Fruit fly (Drosophila melanogaster) whole organism, embryonic: Measurements from ENCODE around the gene Creld.

Experiments
- ATbp ChIP-seq: fragments of 200-800 bp; sonication (Bioruptor generic); optimal IDR thresholded peaks from 2 replicates; lab custom pipeline; 2017; ENCODE audit warnings: missing biosample characterization, mild to moderate bottlenecking, missing genetic modification characterization, missing genetic modification reagents
- Bgb ChIP-seq: fragments of 200-800 bp; sonication (Bioruptor generic); IDR thresholded peaks from 2 replicates; pipeline ENCODE4 v1.3.6; 2022; ENCODE audit warnings: missing biosample characterization, missing genetic modification characterization; ENCODE audit not compliant: partially characterized antibody
- BtbVII ChIP-seq: fragments of 200-800 bp; sonication (Bioruptor generic); optimal IDR thresholded peaks from 3 replicates; lab custom pipeline; 2017; ENCODE audit warnings: missing biosample characterization, mild to moderate bottlenecking, missing genetic modification characterization
- CG10274 ChIP-seq: fragments of 200-800 bp; sonication (Bioruptor generic); optimal IDR thresholded peaks from 3 replicates; lab custom pipeline; 2017; ENCODE audit warnings: missing biosample characterization, mild to moderate bottlenecking, missing genetic modification characterization
- CG10321 ChIP-seq: fragments of 200-800 bp; sonication (Bioruptor generic); IDR thresholded peaks from 2 replicates; pipeline ENCODE4 v1.3.6; 2022; ENCODE audit warnings: missing biosample characterization, missing genetic modification characterization
- CG10543 ChIP-seq: fragments of 200-800 bp; sonication (Bioruptor generic); optimal IDR thresholded peaks from 3 replicates; lab custom pipeline; 2017; ENCODE audit warnings: missing biosample characterization, mild to moderate bottlenecking, missing genetic modification characterization, moderate library complexity
- CG10654 ChIP-seq: fragments of 200-800 bp; sonication (Bioruptor generic); optimal IDR thresholded peaks from 2 replicates; lab custom pipeline; 2016; ENCODE audit warnings: missing biosample characterization, missing genetic modification characterization
- CG10979 ChIP-seq: fragments of 200-800 bp; sonication (Bioruptor generic); optimal IDR thresholded peaks from 2 replicates; lab custom pipeline; 2018; ENCODE audit warnings: missing biosample characterization, mild to moderate bottlenecking, missing genetic modification characterization, moderate library complexity
- CG11504 ChIP-seq: fragments of 200-800 bp; sonication (Bioruptor generic); optimal IDR thresholded peaks from 3 replicates; lab custom pipeline; 2019; ENCODE audit warnings: missing biosample characterization, mild to moderate bottlenecking, missing genetic modification characterization, moderate library complexity
- CG11696 ChIP-seq: fragments of 200-800 bp; sonication (Bioruptor generic); IDR thresholded peaks from 2 replicates; pipeline ENCODE4 v1.3.6; 2022; ENCODE audit warnings: missing biosample characterization, missing genetic modification characterization
- CG12155 ChIP-seq: fragments of 200-800 bp; sonication (Bioruptor generic); optimal IDR thresholded peaks from 3 replicates; lab custom pipeline; 2016; ENCODE audit warnings: missing biosample characterization, missing genetic modification characterization
- CG13775 ChIP-seq: fragments of 200-800 bp; sonication (Bioruptor generic); optimal IDR thresholded peaks from 3 replicates; lab custom pipeline; 2017; ENCODE audit warnings: missing biosample characterization, mild to moderate bottlenecking, missing genetic modification characterization
- CG14050 ChIP-seq: fragments of 200-800 bp; sonication (Bioruptor generic); IDR thresholded peaks from 3 replicates; pipeline ENCODE4 v1.3.6; 2022; ENCODE audit warnings: missing biosample characterization, missing genetic modification characterization
- CG14965 ChIP-seq: fragments of 200-800 bp; sonication (Bioruptor generic); optimal IDR thresholded peaks from 2 replicates; lab custom pipeline; 2016; ENCODE audit warnings: missing biosample characterization, missing genetic modification characterization, borderline replicate concordance
- CG1603 ChIP-seq: fragments of 200-800 bp; sonication (Bioruptor generic); optimal IDR thresholded peaks from 2 replicates; lab custom pipeline; 2019; ENCODE audit warnings: missing biosample characterization, mild to moderate bottlenecking, missing genetic modification characterization, moderate library complexity
- CG16863 ChIP-seq: fragments of 200-800 bp; sonication (Bioruptor generic); optimal IDR thresholded peaks from 3 replicates; lab custom pipeline; 2016; ENCODE audit warnings: missing biosample characterization, missing genetic modification characterization
- CG30431 ChIP-seq: fragments of 200-800 bp; sonication (Bioruptor generic); optimal IDR thresholded peaks from 2 replicates; lab custom pipeline; 2017; ENCODE audit warnings: missing biosample characterization, missing genetic modification characterization
- CG31388 ChIP-seq: fragments of 200-800 bp; sonication (Bioruptor generic); optimal IDR thresholded peaks from 2 replicates; lab custom pipeline; 2016; ENCODE audit warnings: missing biosample characterization, missing genetic modification characterization
- CG3995 ChIP-seq: fragments of 200-800 bp; sonication (Bioruptor generic); optimal IDR thresholded peaks from 3 replicates; lab custom pipeline; 2016; ENCODE audit warnings: missing biosample characterization, missing genetic modification characterization
- CG8478 ChIP-seq: fragments of >200 bp; optimal IDR thresholded peaks from 2 replicates; lab custom pipeline; 2018
- CG8944 ChIP-seq: fragments of 200-800 bp; sonication (Bioruptor generic); optimal IDR thresholded peaks from 3 replicates; lab custom pipeline; 2016; ENCODE audit warnings: missing biosample characterization, missing genetic modification characterization
- D ChIP-seq, 2 experiments: fragments of 200-800 bp in 1 of 2; fragments of >200 bp in 1 of 2; sonication (Bioruptor generic) in 1 of 2; optimal IDR thresholded peaks; 2 replicates in 1 of 2; 3 replicates in 1 of 2; lab custom pipeline; 2017; ENCODE audit warnings: mild to moderate bottlenecking in 1 of 2, missing biosample characterization in 1 of 2, missing genetic modification characterization in 1 of 2, missing genetic modification reagents in 1 of 2
- Hmx ChIP-seq: fragments of 200-800 bp; sonication (Bioruptor generic); optimal IDR thresholded peaks from 2 replicates; lab custom pipeline; 2016; ENCODE audit warnings: missing biosample characterization, missing genetic modification characterization
- Jarid2 ChIP-seq: fragments of 200-800 bp; sonication (Bioruptor generic); optimal IDR thresholded peaks from 3 replicates; lab custom pipeline; 2017; ENCODE audit warnings: mild to moderate bottlenecking, missing biosample characterization, missing genetic modification reagents, missing genetic modification characterization
- Med ChIP-seq: fragments of 200-800 bp; sonication (Bioruptor generic); peaks from one replicate; lab custom pipeline; 2016; ENCODE audit warnings: missing biosample characterization, missing genetic modification characterization, mild to moderate bottlenecking, inconsistent platforms, moderate library complexity
- Mes4 ChIP-seq: fragments of 200-800 bp; sonication (Bioruptor generic); optimal IDR thresholded peaks from 2 replicates; lab custom pipeline; 2016; ENCODE audit warnings: missing biosample characterization, missing genetic modification characterization
- NC2α ChIP-seq: fragments of 200-800 bp; sonication (Bioruptor generic); optimal IDR thresholded peaks from 2 replicates; lab custom pipeline; 2016; ENCODE audit warnings: missing biosample characterization, missing genetic modification characterization
- NFAT ChIP-seq: fragments of 200-800 bp; sonication (Bioruptor generic); IDR thresholded peaks from 2 replicates; pipeline ENCODE4 v1.3.6; 2022; ENCODE audit warnings: missing biosample characterization, missing genetic modification characterization
- NfI ChIP-seq: fragments of 200-800 bp; sonication (Bioruptor generic); optimal IDR thresholded peaks from 3 replicates; lab custom pipeline; 2018; ENCODE audit warnings: missing biosample characterization, mild to moderate bottlenecking, missing genetic modification characterization, moderate library complexity
- Oaz ChIP-seq: fragments of 200-800 bp; sonication (Bioruptor generic); IDR thresholded peaks from 2 replicates; pipeline ENCODE4 v1.3.6; 2022; ENCODE audit warnings: missing biosample characterization, missing genetic modification characterization
- Poxn ChIP-seq: fragments of 200-800 bp; sonication (Bioruptor generic); IDR thresholded peaks from 2 replicates; pipeline ENCODE4 v1.3.6; 2022; ENCODE audit warnings: missing biosample characterization, missing genetic modification characterization
- Side ChIP-seq: fragments of 200-800 bp; sonication (Bioruptor generic); optimal IDR thresholded peaks from 2 replicates; lab custom pipeline; 2016; ENCODE audit warnings: missing biosample characterization, missing genetic modification characterization
- al ChIP-seq: fragments of 200-800 bp; sonication (Bioruptor generic); IDR thresholded peaks from 2 replicates; pipeline ENCODE4 v1.3.6; 2022; ENCODE audit warnings: missing biosample characterization, missing genetic modification characterization
- bigmax ChIP-seq: fragments of 200-800 bp; sonication (Bioruptor generic); optimal IDR thresholded peaks from 2 replicates; lab custom pipeline; 2018; ENCODE audit warnings: missing biosample characterization, mild to moderate bottlenecking, missing genetic modification characterization
- dysf ChIP-seq: fragments of 200-800 bp; sonication (Bioruptor generic); IDR thresholded peaks from 3 replicates; pipeline ENCODE4 v1.3.6; 2022; ENCODE audit warnings: missing biosample characterization, missing genetic modification characterization
- esg ChIP-seq: fragments of 200-800 bp; sonication (Bioruptor generic); conservative IDR thresholded peaks from 2 replicates; pipeline ENCODE4 v1.3.6; 2022; ENCODE audit warnings: missing biosample characterization, missing genetic modification characterization
- fd64A ChIP-seq: fragments of 200-800 bp; sonication (Bioruptor generic); optimal IDR thresholded peaks from 3 replicates; lab custom pipeline; 2018; ENCODE audit warnings: missing biosample characterization, mild to moderate bottlenecking, missing genetic modification characterization
- fu2 ChIP-seq: fragments of 200-800 bp; sonication (Bioruptor generic); optimal IDR thresholded peaks from 2 replicates; lab custom pipeline; 2016; ENCODE audit warnings: missing biosample characterization, missing genetic modification characterization
- gfzf ChIP-seq: fragments of 200-800 bp; sonication (Bioruptor generic); optimal IDR thresholded peaks from 2 replicates; lab custom pipeline; 2016; ENCODE audit warnings: missing biosample characterization, mild to moderate bottlenecking, missing genetic modification characterization, moderate library complexity
- ham ChIP-seq: fragments of 200-800 bp; sonication (Bioruptor generic); IDR thresholded peaks from 2 replicates; pipeline ENCODE4 v1.3.6; 2022; ENCODE audit warnings: missing biosample characterization, missing genetic modification characterization
- hb ChIP-seq: fragments of 200-800 bp; sonication (Bioruptor generic); IDR thresholded peaks from 3 replicates; pipeline ENCODE4 v1.3.6; 2022; ENCODE audit warnings: missing biosample characterization, missing genetic modification characterization; ENCODE audit not compliant: partially characterized antibody
- nerfin-1 ChIP-seq: fragments of 200-800 bp; sonication (Bioruptor generic); optimal IDR thresholded peaks from 3 replicates; lab custom pipeline; 2019; ENCODE audit warnings: missing biosample characterization, mild to moderate bottlenecking, missing genetic modification characterization, moderate library complexity
- odd ChIP-seq: fragments of 200-800 bp; sonication (Bioruptor generic); optimal IDR thresholded peaks from 2 replicates; lab custom pipeline; 2017; ENCODE audit warnings: missing biosample characterization, mild to moderate bottlenecking, missing genetic modification characterization
- pfk ChIP-seq: fragments of 200-800 bp; sonication (Bioruptor generic); optimal IDR thresholded peaks from 2 replicates; lab custom pipeline; 2018; ENCODE audit warnings: missing biosample characterization, mild to moderate bottlenecking, missing genetic modification characterization, moderate library complexity
- prd ChIP-seq, 3 experiments: fragments of >200 bp in 2 of 3; fragments of 200-800 bp in 1 of 3; sonication (Bioruptor generic) in 1 of 3; optimal IDR thresholded peaks in 2 of 3; IDR thresholded peaks in 1 of 3; 2 replicates in 2 of 3; 3 replicates in 1 of 3; pipeline versions ENCODE4 v1.3.6 to Lab custom; 2017 to 2022; ENCODE audit warnings: missing biosample characterization in 1 of 3, missing genetic modification characterization in 1 of 3
- sima ChIP-seq: fragments of 200-800 bp; sonication (Bioruptor generic); optimal IDR thresholded peaks from 2 replicates; lab custom pipeline; 2016; ENCODE audit warnings: missing biosample characterization, missing genetic modification characterization
- tin ChIP-seq: fragments of 200-800 bp; sonication (Bioruptor generic); optimal IDR thresholded peaks from 3 replicates; lab custom pipeline; 2016; ENCODE audit warnings: missing biosample characterization, missing genetic modification characterization
- tna ChIP-seq: fragments of 200-800 bp; sonication (Bioruptor generic); IDR thresholded peaks from 2 replicates; pipeline ENCODE4 v1.3.6; 2022; ENCODE audit warnings: missing biosample characterization, missing genetic modification characterization; ENCODE audit not compliant: partially characterized antibody
- wdn ChIP-seq: fragments of 200-800 bp; sonication (Bioruptor generic); IDR thresholded peaks from 2 replicates; pipeline ENCODE4 v1.3.6; 2022; ENCODE audit warnings: missing biosample characterization, missing genetic modification characterization

Gene Creld

dm6 chr2L:72752-73435, 29.3 kb upstream of the Creld start (continued):
- TF ChIP-seq Hmx = no peak
- TF ChIP-seq tna (GFP tag; lab: Robert Waterston, UW) = peak; percentile 57; the same call in 1 of the 2 replicates
- no peak for TF ChIP-seq CG14965 (GFP tag; lab: Kevin White, UChicago)
- TF ChIP-seq CG8478 (lab: Kevin White, UChicago) = no peak
- no peak for TF ChIP-seq CG11696 (GFP tag; lab: Robert Waterston, UW)
- no peak for TF ChIP-seq CG30431 (GFP tag; lab: Kevin White, UChicago)
- TF ChIP-seq CG13775 (GFP tag; lab: Kevin White, UChicago) = no peak
- peak; percentile 40 for TF ChIP-seq tin (GFP tag; lab: Kevin White, UChicago)
- peak; percentile 4 for TF ChIP-seq BtbVII (GFP tag; lab: Kevin White, UChicago)
- TF ChIP-seq fd64A (GFP tag; lab: Kevin White, UChicago) = no peak
- peak; percentile 0 for TF ChIP-seq fu2 (GFP tag; lab: Kevin White, UChicago)
- no peak for TF ChIP-seq odd (GFP tag; lab: Kevin White, UChicago)
- no peak for TF ChIP-seq pfk
- peak; percentile 47 for TF ChIP-seq CG11504 (tag; lab: Kevin White, UChicago)
- TF ChIP-seq gfzf = peak; percentile 47
- TF ChIP-seq CG12155 (GFP tag; lab: Kevin White, UChicago) = peak; percentile 95
- TF ChIP-seq hb (GFP tag; lab: Robert Waterston, UW) = no peak
- TF ChIP-seq nerfin-1 = no peak
- TF ChIP-seq Bgb (GFP tag; lab: Robert Waterston, UW) = peak; percentile 57; the same call in 1 of the 2 replicates
- peak; percentile 18; the same call in 1 of the 3 replicates for TF ChIP-seq CG14050 (GFP tag; lab: Robert Waterston, UW)
- no peak for TF ChIP-seq D (optimal IDR thresholded peaks at IDR 0.05; lab: Kevin White, UChicago)
- TF ChIP-seq D (GFP tag; optimal IDR thresholded peaks at IDR 0.05; lab: Kevin White, UChicago) = no peak
- no peak for TF ChIP-seq wdn (GFP tag; lab: Robert Waterston, UW)
- TF ChIP-seq CG10543 (GFP tag; lab: Kevin White, UChicago) = no peak
- peak; percentile 1 for TF ChIP-seq CG8944 (GFP tag; lab: Kevin White, UChicago)
- TF ChIP-seq CG10979 (tag; lab: Kevin White, UChicago) = no peak
- TF ChIP-seq esg = no peak
- TF ChIP-seq prd (optimal IDR thresholded peaks at IDR 0.05; lab: Kevin White, UChicago) = no peak
- no peak for TF ChIP-seq prd (GFP tag; IDR thresholded peaks at IDR 0.05; lab: Robert Waterston, UW)
- TF ChIP-seq CG31388 (GFP tag; lab: Kevin White, UChicago) = no peak
- TF ChIP-seq Jarid2 (GFP tag; lab: Kevin White, UChicago) = no peak
- TF ChIP-seq Oaz (GFP tag; lab: Robert Waterston, UW) = no peak
- peak; percentile 25 for TF ChIP-seq CG10654 (GFP tag; lab: Kevin White, UChicago)
- peak; percentile 43 for TF ChIP-seq Mes4 (GFP tag; lab: Kevin White, UChicago)
- peak; percentile 20 for TF ChIP-seq CG16863 (GFP tag; lab: Kevin White, UChicago)
- TF ChIP-seq CG10274 (GFP tag; lab: Kevin White, UChicago) = no peak
- TF ChIP-seq bigmax (GFP tag; lab: Kevin White, UChicago) = no peak
- TF ChIP-seq Side (GFP tag; lab: Kevin White, UChicago) = no peak
- TF ChIP-seq ATbp = no peak
- peak; percentile 58 for TF ChIP-seq CG1603 (tag; lab: Kevin White, UChicago)
- peak; percentile 62; the same call in 2 of the 3 replicates for TF ChIP-seq dysf (GFP tag; lab: Robert Waterston, UW)
- TF ChIP-seq CG10321 (GFP tag; lab: Robert Waterston, UW) = 0 out of 2 replicates have a peak, but pooled peaks have one; percentile 31
- TF ChIP-seq al = no peak
- peak; percentile 73; the same call in 1 of the 2 replicates for TF ChIP-seq NFAT (GFP tag; lab: Robert Waterston, UW)
- TF ChIP-seq NC2α (GFP tag; lab: Kevin White, UChicago) = peak; percentile 1
- peak; percentile 94 for TF ChIP-seq Med
- no peak for TF ChIP-seq CG3995 (GFP tag; lab: Kevin White, UChicago)
- no peak for TF ChIP-seq sima (GFP tag; lab: Kevin White, UChicago)
- no peak for TF ChIP-seq Poxn (GFP tag; lab: Robert Waterston, UW)
- TF ChIP-seq ham (GFP tag; lab: Robert Waterston, UW) = no peak
- peak; percentile 20 for TF ChIP-seq NfI (GFP tag; lab: Kevin White, UChicago)
